Worm (Caenorhabditis elegans) whole organism, early embryonic: Measurements from ENCODE around the gene C44H4.4.

Source experiments
- ama-1 ChIP-seq: fragments of 150-350 bp; optimal IDR thresholded peaks from 2 replicates; lab custom pipeline; 2014
- sea-1 ChIP-seq: fragments of 200-800 bp; sonication (Bioruptor generic); conservative IDR thresholded peaks from 2 replicates; pipeline ENCODE4 v1.3.6; 2022; ENCODE audit warnings: missing genetic modification characterization, missing compliant biosample characterization

DNA sequence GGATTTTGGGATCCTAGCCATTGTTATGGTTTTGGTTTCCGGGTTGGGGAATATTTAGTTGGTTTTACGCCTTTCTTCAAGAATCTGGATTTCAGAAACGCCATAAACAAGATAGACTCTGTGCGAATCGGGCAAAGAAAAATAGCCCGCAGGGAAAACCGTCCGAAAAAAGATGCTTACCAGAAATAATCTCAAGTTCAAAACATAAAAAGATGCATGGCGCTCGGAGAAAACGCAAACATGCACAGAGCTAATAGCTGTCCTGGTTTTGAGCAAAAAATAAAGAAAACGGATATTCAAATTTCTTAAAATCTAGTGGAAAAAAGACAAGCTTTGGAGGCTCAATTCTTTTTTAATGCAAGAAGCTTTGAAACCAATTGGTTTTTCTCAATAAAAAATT, 10.3 kb upstream of the C44H4.4 start, which contains the start of gene C44H4.6:
- TF ChIP-seq sea-1 (GFP tag; lab: Robert Waterston, UW) (no peak), ama-1 (lab: Kevin White, UChicago) (no peak)
